Fruit fly (Drosophila melanogaster) ovary, adult (tissue): ENCODE data around the gene yellow-e2.

Experiments
- CG17801 ChIP-seq: fragments of 200-800 bp; optimal IDR thresholded peaks from 2 replicates; lab custom pipeline; 2019; ENCODE audit warnings: missing biosample characterization, mild to moderate bottlenecking, missing genetic modification characterization, moderate library complexity; ENCODE audit not compliant: partially characterized antibody

The yellow-e2 gene

DNA sequence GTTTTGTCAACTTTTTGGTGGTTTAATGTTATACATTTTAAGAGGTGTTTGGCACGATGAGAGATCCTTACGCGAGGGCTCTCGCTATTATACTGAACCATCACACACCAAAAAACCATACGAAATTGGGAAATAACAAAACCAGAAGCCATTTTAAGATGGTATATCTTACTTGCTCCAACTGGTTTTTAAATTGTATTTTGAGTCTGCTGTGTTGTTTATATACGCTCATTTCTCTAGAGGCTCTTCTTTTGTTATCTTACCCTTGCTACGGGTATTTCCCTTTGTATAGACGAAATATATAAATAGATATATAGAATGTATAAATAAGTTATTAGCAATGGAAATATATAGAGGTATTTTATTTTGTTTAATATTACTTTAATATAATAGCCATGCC lies at the start of gene yellow-e2:
Gene yellow-e2, minus strand, starts transcription at position 101 of the 400 bp plus-strand sequence.
- TF ChIP-seq CG17801 (GFP tag; lab: Kevin White, UChicago) = no peak

DNA sequence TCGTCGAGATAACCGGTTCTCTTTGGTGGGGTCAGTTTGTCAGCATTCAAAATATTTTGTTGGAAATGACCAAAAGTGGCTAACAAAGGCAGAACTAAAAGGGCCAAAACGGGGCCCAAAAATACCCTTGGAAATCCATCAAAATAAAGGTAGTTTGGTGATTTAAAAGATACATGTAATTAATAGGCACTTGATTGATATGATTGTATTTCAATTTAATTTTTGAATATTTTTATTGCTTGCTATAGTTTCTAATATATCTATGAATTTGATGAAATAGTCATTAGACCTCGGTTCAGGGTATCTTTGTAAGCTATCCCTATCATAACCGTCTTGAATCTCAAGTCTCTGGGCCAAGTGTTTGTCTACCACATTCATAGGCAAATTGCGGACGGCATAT lies 47.2 kb upstream of the yellow-e2 start:
- TF ChIP-seq CG17801 (GFP tag; lab: Kevin White, UChicago) = no peak

DNA sequence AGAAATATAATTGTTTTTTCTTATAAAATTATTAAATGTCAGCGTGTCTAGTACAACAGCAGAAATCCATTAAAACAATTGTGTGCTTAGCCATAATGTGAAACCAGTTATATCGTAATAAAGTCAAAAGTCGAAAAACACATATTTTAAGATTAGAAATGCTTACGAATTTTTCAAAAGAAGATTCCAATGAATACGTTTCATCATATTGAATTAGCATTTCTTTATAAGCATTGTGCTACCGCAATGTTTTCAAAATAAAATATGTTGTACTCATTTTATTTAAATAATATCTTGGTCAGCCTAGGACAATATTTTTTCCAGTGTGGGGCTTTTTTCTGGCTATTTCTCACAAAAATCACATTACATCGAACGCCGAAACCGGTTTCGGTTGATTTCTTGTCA lies 46.1 kb upstream of the yellow-e2 start:
- TF ChIP-seq CG17801 (GFP tag; lab: Kevin White, UChicago) = no peak

DNA sequence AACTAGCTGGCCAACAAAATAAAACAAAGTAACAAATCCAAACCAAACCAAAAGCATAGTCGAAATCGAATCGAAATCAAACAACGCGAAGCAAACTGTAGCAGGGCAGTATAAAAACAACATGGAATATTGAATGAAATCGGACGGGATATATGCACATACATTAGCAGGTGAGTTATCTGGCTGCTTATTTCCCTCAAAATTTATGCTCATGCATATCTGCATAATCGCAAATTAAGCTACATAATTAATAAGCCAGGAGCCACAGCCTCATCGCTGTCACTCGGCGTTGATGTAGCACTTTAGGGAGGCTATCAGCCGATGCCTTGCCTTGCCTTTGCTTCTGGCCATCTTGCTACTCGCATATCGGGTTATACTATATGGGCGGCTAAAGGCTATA lies 45.5 kb upstream of the yellow-e2 start:
- no peak for TF ChIP-seq CG17801 (GFP tag; lab: Kevin White, UChicago)

DNA sequence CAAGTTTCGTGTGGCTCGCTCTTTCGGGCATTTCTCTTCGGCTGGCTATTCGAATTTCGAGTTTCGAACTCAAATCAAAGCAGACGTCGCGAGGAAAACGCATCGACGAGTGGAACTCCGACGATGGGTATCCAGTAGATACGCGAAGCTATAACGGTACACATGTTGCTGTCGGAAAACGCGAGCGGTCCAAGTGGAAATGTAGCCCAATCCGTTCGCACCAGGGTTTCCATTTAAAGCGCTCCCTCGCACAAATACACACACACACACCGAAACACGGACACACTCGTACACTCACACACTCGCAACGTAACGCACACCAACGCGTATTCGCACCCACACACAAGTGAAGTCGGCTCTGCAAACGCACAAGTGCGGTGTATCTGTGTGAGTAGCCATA lies 43.5 kb upstream of the yellow-e2 start, which contains the start of gene side-IV:
Gene side-IV, plus strand, starts transcription at position 253 of the 400 bp plus-strand sequence.
- no peak for TF ChIP-seq CG17801 (GFP tag; lab: Kevin White, UChicago)

DNA sequence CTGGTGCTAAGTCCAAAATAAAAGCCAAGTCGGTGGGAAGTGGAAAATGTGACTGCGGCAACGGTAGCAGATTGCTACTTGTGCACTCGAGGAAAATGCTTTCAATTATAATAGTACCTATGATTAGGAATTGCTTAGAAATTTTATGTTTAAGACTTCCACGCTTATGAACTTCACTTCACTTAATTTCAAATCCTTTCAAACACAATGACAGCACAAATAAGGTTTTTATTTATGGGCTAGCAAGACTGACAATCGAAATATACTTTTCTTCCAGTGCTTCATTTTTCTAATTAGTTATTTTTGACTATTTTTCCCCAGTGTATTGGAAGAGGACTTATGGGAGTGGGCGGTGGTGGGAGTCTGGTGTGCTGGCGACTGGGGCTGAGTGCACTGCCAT lies 41.6 kb upstream of the yellow-e2 start:
- TF ChIP-seq CG17801 (GFP tag; lab: Kevin White, UChicago) = no peak

DNA sequence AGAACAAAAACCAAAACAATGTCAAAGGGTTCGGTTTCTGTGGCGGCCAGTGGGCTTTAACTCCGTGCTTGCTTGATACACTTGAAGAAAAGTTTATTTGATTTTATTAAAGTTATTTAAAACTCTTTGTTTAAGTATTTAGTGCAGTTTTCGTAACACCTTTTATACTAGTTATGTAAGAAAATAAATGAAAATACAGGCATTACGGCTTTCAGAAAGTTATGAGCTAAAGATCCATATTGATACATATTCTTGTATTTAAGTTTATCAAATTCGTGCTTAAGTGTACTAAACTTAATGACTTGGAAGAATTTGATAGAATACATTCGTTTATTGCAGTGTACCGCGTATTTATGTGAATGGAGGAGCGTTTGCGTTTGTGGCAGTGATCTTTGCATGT lies 39.7 kb upstream of the yellow-e2 start:
- no peak for TF ChIP-seq CG17801 (GFP tag; lab: Kevin White, UChicago)

DNA sequence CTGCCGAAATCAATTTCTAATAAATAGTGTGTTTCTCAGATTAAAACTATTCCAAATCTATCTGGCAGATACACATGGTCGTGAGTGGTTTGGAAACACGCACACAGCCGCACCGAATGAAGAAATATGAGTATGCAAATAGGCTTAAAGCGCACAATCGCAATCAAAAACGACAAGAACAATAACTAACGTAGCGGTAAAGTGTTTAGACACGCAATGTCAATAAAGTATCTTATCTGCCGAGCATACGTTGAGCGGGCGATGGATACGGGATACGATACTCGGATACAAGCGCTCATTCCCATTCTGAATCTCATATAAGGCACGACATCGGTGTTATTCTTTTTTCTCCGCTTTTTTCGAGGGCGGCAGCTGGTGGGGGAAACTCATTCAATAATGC lies 39.2 kb upstream of the yellow-e2 start:
- no peak for TF ChIP-seq CG17801 (GFP tag; lab: Kevin White, UChicago)

DNA sequence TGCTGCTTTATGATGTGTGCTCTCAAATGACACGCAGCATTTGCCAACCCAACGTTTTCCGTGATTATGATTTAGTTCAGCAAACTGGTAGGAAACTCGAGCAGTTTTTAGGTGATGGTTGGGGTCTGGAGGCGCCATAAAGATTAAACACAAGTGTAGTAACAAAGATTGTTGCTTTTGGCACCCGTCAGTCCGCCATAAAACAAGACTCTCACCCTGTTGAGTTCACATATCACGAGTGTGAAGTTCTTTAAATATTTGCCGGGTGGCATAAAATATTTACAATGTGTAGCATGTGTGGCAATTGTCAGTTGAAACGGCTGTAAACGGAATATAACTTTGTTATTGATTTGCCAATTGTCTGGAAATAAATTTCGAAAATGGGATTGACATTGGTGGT lies 34.9 kb upstream of the yellow-e2 start:
- TF ChIP-seq CG17801 (GFP tag; lab: Kevin White, UChicago) = no peak

DNA sequence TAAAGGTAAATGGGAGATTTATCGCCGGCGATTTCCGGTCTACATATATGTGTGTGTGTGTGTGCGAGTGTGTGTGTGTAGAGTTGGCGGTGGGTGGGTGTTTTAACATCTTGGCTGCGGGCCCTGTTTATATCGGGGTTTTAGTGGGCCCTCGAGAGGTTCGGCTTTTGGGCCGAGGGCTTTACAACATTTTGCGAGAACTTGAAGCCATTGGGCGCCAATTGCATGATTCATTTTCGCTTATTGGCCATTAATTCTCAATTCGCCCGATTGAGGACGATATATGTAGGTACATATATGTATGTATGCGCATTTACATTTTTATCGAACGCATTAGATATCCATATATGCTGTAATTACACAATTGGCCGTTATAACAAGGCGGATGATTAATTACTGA lies 29.0 kb upstream of the yellow-e2 start:
- no peak for TF ChIP-seq CG17801 (GFP tag; lab: Kevin White, UChicago)

DNA sequence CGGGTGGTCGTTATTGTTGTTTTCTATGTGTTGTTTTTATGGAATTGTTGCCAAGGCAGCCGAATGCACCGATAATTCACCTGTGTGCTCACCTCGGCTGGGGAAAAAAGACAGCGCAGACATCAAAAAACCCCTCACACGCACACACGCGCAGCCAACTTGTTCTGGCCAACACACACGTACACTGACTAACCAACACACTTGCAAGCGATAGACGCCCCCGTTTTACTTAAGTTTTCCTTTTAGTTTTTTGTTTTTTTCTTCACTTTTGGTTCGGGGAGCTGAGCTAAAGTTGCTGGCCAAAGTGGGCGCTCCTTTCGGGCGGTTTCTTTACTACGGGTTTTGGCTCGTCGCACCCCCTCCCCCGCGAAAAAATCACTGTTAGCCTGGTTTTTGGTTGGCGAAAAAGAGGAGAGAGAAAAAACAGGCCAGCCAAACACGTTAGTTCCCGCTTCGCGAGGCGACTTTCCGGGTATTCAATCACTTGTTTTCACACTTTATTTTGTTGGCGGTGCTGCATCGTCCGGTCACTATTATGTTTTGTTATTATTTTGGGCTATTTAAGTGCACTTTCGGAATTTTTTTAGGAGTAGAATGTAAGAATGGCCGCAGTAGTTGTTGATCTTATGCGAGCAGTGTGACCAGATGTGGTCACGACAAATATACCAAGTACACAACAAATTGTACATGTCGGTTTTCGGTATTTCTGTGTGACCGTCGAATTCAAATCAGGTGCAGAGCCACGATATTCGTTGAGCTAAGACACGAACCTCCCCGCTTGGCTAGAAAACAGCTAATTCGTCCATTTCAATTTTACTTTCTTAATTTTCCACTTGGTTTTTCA lies 27.7 kb upstream of the yellow-e2 start, which contains the start of gene yrt:
Gene yrt, minus strand, starts transcription at position 660 of the 844 bp plus-strand sequence.
- no peak for TF ChIP-seq CG17801 (GFP tag; lab: Kevin White, UChicago)

DNA sequence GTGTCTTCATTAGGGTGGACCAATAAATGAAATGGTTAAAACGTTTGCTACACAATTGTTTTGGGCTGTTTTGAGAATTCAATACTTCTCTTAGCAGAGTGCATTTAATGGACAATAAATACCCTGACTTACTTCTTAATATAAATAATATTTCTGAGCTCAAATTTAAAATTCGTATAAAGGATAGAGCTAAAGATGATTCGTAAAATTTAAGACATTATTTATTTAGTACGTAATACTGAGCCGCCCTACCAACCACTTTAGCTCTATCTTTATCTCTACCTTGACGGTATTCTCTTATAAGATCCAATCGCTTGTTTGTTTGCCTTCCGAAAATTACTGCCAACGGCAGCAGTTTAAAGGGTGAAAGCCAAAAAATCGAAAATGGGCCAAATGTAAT lies 26.8 kb upstream of the yellow-e2 start:
- TF ChIP-seq CG17801 (GFP tag; lab: Kevin White, UChicago) = peak; percentile 95

DNA sequence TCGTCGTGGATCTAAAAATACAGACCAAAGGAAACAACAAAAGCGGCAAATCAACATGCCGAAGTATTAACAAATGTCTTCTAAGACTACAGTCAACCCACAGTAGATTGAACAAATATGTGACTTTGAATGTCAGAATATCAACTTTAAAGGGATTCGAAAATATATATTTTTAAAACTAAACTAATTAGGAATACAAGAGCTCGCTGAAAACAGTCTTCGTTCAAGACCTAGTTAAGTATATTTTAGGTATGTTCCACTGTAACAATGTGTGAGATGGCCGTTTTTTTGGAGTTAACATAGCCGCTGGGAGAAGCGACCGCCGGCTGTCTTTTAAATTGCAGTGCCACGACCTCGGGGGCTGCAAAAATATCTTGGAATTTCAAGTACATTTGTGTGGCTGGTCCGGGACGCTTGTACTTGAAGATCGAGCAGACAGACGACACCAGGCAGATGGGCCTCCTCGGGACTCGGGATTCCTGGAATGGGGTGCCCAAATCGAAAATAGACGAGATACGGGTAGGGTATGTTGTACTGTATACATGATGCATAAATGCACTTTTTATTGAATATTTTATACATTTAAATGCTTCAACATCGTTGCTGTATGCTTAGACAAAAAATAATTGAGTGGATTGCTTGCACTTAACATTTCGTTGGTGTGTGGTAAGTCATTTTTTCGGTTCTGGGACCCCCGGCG lies 21.7 kb upstream of the yellow-e2 start:
- TF ChIP-seq CG17801 (GFP tag; lab: Kevin White, UChicago) = no peak

DNA sequence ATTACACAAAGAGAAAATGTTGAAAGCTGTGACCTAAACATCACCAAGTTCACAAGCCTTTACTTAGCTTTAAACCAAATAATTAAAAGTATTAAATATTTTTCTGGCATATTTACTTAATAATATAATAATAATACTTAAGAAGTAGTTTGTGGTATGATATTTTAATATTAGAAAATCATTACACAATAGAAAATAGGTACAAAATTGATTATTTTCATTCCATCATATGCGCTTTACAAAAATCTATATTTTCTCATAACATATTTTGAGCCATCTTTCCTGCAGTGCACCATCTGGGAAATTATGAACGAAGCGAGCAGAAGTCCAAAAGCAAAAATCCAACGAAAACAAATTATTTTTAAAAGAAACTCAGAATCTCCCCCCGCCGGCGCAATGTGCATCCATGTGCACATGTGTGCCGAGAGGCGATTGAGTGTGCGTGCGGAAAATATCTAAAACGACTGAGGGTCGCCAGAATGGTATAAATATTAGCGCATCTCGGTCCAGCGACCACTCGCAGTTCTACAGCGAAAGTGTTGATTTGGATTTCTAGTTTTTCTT lies 18.8 kb upstream of the yellow-e2 start, which contains the start of gene Act87E:
Gene Act87E, plus strand, starts transcription at position 514 of the 564 bp plus-strand sequence.
- TF ChIP-seq CG17801 (GFP tag; lab: Kevin White, UChicago) = no peak

DNA sequence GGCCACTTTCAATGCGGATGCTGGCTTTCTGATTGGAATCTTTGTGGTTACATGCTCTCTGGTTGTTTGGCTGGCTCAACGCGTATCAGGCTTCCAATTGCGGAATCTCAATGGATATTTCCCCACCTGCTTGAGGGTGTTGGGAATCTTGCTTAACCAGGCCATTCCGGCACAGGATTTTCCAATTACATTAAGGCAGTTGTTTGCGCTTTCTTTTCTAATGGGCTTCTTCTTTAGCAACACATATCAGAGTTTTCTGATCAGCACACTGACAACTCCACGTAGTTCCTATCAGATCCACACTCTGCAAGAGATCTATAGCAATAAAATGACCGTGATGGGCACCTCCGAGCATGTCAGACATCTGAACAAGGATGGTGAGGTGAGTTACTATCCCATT lies 15.4 kb upstream of the yellow-e2 start:
- no peak for TF ChIP-seq CG17801 (GFP tag; lab: Kevin White, UChicago)
